Worm (Caenorhabditis elegans): Measurements from ENCODE around the gene glb-10.

DNA sequence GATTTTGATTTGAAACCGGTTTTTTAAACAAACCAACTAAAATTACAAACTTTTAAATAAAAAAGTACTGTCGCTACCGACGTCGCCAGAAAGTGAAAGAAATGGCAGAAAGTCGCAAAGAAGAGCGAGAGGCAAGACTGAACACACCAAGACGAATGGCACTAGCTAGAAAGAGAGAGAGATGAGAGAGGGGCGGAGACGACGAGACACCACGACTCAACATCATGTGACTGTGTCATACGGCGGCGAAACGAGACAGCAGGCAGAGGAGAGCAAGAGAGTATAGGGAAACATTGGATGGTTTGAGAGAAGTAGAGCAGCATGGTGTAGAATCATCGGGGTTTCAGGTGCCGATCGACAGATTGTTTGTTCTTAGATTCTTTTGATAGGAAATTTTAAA is 39.3 kb upstream of the glb-10 start:
- TF ChIP-seq K09A11.1 (tag; optimal IDR thresholded peaks at IDR 0.05; ENCODE audit: insufficient read depth) (peak; percentile 23), npax-4 (tag; optimal IDR thresholded peaks at IDR 0.05) (no peak), pqm-1 (tag; optimal IDR thresholded peaks at IDR 0.05) (peak; percentile 34), elt-2 (tag; optimal IDR thresholded peaks at IDR 0.05) (no peak), hlh-30 (tag; optimal IDR thresholded peaks at IDR 0.05; ENCODE audit: insufficient read depth) (peak; percentile 99), nfya-1 (tag; optimal IDR thresholded peaks at IDR 0.05) (peak; percentile 90)

Measured in whole organism, late embryonic.